Worm (Caenorhabditis elegans) whole organism, L4 larva: ENCODE data around the gene T23G5.3.
A peak's percentile ranks its signal among the peaks of the same experiment; 100 is the strongest.

Experiments used
- F26F4.8 ChIP-seq: fragments of 200-800 bp; sonication (Bioruptor generic); conservative IDR thresholded peaks from 2 replicates; pipeline ENCODE4 v1.3.6; 2022; ENCODE audit warnings: missing genetic modification characterization, missing compliant biosample characterization
- F37D6.2 ChIP-seq: sonication (generic microtip); optimal IDR thresholded peaks from 2 replicates; lab custom pipeline; 2016; ENCODE audit warnings: mild to moderate bottlenecking, missing genetic modification characterization, missing compliant biosample characterization
- F44E2.7 ChIP-seq: fragments of 200-800 bp; sonication (Bioruptor generic); IDR thresholded peaks from 2 replicates; pipeline ENCODE4 v2.1.2; 2022; ENCODE audit warnings: missing genetic modification characterization, missing compliant biosample characterization
- Y48G9A.11 ChIP-seq: fragments of 200-800 bp; sonication (Bioruptor generic); IDR thresholded peaks from 2 replicates; pipeline ENCODE4 v1.3.6; 2022; ENCODE audit warnings: missing genetic modification reagents, missing genetic modification characterization, missing compliant biosample characterization
- Y5F2A.4 ChIP-seq: fragments of 200-800 bp; sonication (Bioruptor generic); optimal IDR thresholded peaks from 2 replicates; lab custom pipeline; 2018; ENCODE audit warnings: mild to moderate bottlenecking, missing genetic modification characterization, missing compliant biosample characterization
- ZK546.5 ChIP-seq, 2 experiments: sonication (generic microtip); optimal IDR thresholded peaks; 2 replicates each; lab custom pipeline; 2017; ENCODE audit warnings: missing biosample characterization in 2 of 2, missing genetic modification characterization in 2 of 2
- aha-1 ChIP-seq: fragments of 150-350 bp; peaks from one replicate; lab custom pipeline; 2014; ENCODE audit warnings: missing biosample characterization, missing genetic modification characterization
- ceh-20 ChIP-seq: fragments of 200-800 bp; sonication (Bioruptor generic); IDR thresholded peaks from 2 replicates; pipeline ENCODE4 v1.3.6; 2022; ENCODE audit warnings: missing genetic modification reagents, missing genetic modification characterization, missing compliant biosample characterization
- ceh-32 ChIP-seq: sonication (generic microtip); optimal IDR thresholded peaks from 2 replicates; lab custom pipeline; 2016; ENCODE audit warnings: mild to moderate bottlenecking, missing genetic modification characterization, missing compliant biosample characterization; ENCODE audit not compliant: poor library complexity
- ceh-44 ChIP-seq: fragments of 200-800 bp; sonication (Bioruptor generic); IDR thresholded peaks from 2 replicates; pipeline ENCODE4 v1.3.6; 2022; ENCODE audit warnings: missing genetic modification reagents, missing genetic modification characterization, missing compliant biosample characterization
- ceh-62 ChIP-seq: sonication (generic microtip); optimal IDR thresholded peaks from 2 replicates; lab custom pipeline; 2017; ENCODE audit warnings: missing biosample characterization, missing genetic modification characterization
- ces-1 ChIP-seq: fragments of 150-350 bp; sonication (generic microtip); optimal IDR thresholded peaks from 4 replicates; lab custom pipeline; 2014; ENCODE audit warnings: missing biosample characterization, missing genetic modification reagents, missing genetic modification characterization
- ctbp-1 ChIP-seq: fragments of 200-800 bp; sonication (Bioruptor generic); IDR thresholded peaks from 2 replicates; pipeline ENCODE4 v1.3.6; 2022; ENCODE audit warnings: missing genetic modification reagents, missing genetic modification characterization, missing compliant biosample characterization
- daf-12 ChIP-seq: fragments of 150-350 bp; optimal IDR thresholded peaks from 2 replicates; lab custom pipeline; 2014; ENCODE audit warnings: missing biosample characterization, missing genetic modification reagents, missing genetic modification characterization
- daf-16 ChIP-seq, 3 experiments: sonication (generic microtip); optimal IDR thresholded peaks; 2 replicates each; lab custom pipeline; 2016 to 2017; ENCODE audit warnings: missing genetic modification characterization in 3 of 3, missing genetic modification reagents in 3 of 3, mild to moderate bottlenecking in 2 of 3, missing compliant biosample characterization in 2 of 3, missing biosample characterization in 1 of 3, moderate library complexity in 1 of 3
- dmd-8 ChIP-seq: fragments of 200-800 bp; sonication (Bioruptor generic); IDR thresholded peaks from 2 replicates; pipeline ENCODE4 v1.3.6; 2022; ENCODE audit warnings: missing genetic modification characterization, missing compliant biosample characterization
- duxl-1 ChIP-seq: sonication (generic microtip); optimal IDR thresholded peaks from 2 replicates; lab custom pipeline; 2016; ENCODE audit warnings: mild to moderate bottlenecking, missing genetic modification characterization, moderate library complexity, missing compliant biosample characterization; ENCODE audit not compliant: poor library complexity
- dve-1 ChIP-seq: sonication (generic microtip); optimal IDR thresholded peaks from 2 replicates; lab custom pipeline; 2017; ENCODE audit warnings: antibody characterized with exemption, mild to moderate bottlenecking, missing genetic modification characterization, missing compliant biosample characterization; ENCODE audit not compliant: insufficient read depth
- egl-27 ChIP-seq: sonication (generic microtip); optimal IDR thresholded peaks from 3 replicates; lab custom pipeline; 2017; ENCODE audit warnings: missing biosample characterization, missing genetic modification reagents, missing genetic modification characterization
- hif-1 ChIP-seq, 2 experiments: sonication (generic microtip); optimal IDR thresholded peaks; 2 replicates each; lab custom pipeline; 2016 to 2017; ENCODE audit warnings: missing compliant biosample characterization in 2 of 2, missing genetic modification characterization in 2 of 2, missing genetic modification reagents in 2 of 2, missing genotype in 2 of 2, mild to moderate bottlenecking in 1 of 2
- hmg-1.1 ChIP-seq: fragments of 200-800 bp; sonication (Bioruptor generic); IDR thresholded peaks from 2 replicates; pipeline ENCODE4 v1.3.6; 2022; ENCODE audit warnings: missing genetic modification reagents, missing genetic modification characterization, missing compliant biosample characterization
- jun-1 ChIP-seq: fragments of 150-350 bp; optimal IDR thresholded peaks from 2 replicates; lab custom pipeline; 2014; ENCODE audit warnings: missing biosample characterization, missing genetic modification reagents, missing genetic modification characterization
- lim-7 ChIP-seq: fragments of 200-800 bp; sonication (Bioruptor generic); IDR thresholded peaks from 2 replicates; pipeline ENCODE4 v1.3.6; 2022; ENCODE audit warnings: missing genetic modification characterization, missing compliant biosample characterization
- lin-13 ChIP-seq: fragments of 150-350 bp; optimal IDR thresholded peaks from 2 replicates; lab custom pipeline; 2014; ENCODE audit warnings: missing biosample characterization, missing genetic modification reagents, missing genetic modification characterization
- lin-38 ChIP-seq: fragments of 200-800 bp; sonication (Bioruptor generic); IDR thresholded peaks from 2 replicates; pipeline ENCODE4 v1.3.6; 2022; ENCODE audit warnings: missing genetic modification reagents, missing genetic modification characterization, missing compliant biosample characterization
- lin-39 ChIP-seq: fragments of 150-350 bp; optimal IDR thresholded peaks from 2 replicates; lab custom pipeline; 2014; ENCODE audit warnings: missing biosample characterization, missing genetic modification reagents, missing genetic modification characterization
- madf-9 ChIP-seq: fragments of 200-800 bp; sonication (Bioruptor generic); conservative IDR thresholded peaks from 2 replicates; pipeline ENCODE4 v1.3.6; 2022; ENCODE audit warnings: missing genetic modification reagents, missing genetic modification characterization, missing compliant biosample characterization
- mdl-1 ChIP-seq, 2 experiments: fragments of 150-350 bp in 1 of 2; sonication (generic microtip) in 1 of 2; optimal IDR thresholded peaks; 2 replicates each; lab custom pipeline; 2014 to 2017; ENCODE audit warnings: missing biosample characterization in 2 of 2, missing genetic modification characterization in 2 of 2
- mep-1 ChIP-seq: fragments of 150-350 bp; sonication (generic microtip); optimal IDR thresholded peaks from 3 replicates; lab custom pipeline; 2014; ENCODE audit warnings: missing biosample characterization, missing genetic modification characterization
- mxl-2 ChIP-seq: fragments of 200-800 bp; sonication (Bioruptor generic); conservative IDR thresholded peaks from 2 replicates; pipeline ENCODE4 v1.3.6; 2022; ENCODE audit warnings: missing genetic modification reagents, missing genetic modification characterization, missing compliant biosample characterization
- nhr-10 ChIP-seq: fragments of 150-350 bp; optimal IDR thresholded peaks from 2 replicates; lab custom pipeline; 2014; ENCODE audit warnings: missing biosample characterization, missing genetic modification characterization
- nhr-102 ChIP-seq: sonication (generic microtip); optimal IDR thresholded peaks from 2 replicates; lab custom pipeline; 2016; ENCODE audit warnings: mild to moderate bottlenecking, missing genetic modification characterization, moderate library complexity, missing compliant biosample characterization
- nhr-111 ChIP-seq: fragments of 200-800 bp; sonication (Bioruptor generic); optimal IDR thresholded peaks from 2 replicates; lab custom pipeline; 2018; ENCODE audit warnings: mild to moderate bottlenecking, missing genetic modification characterization, missing compliant biosample characterization
- nhr-25 ChIP-seq: sonication (generic microtip); optimal IDR thresholded peaks from 2 replicates; lab custom pipeline; 2017; ENCODE audit warnings: missing genetic modification characterization, mild to moderate bottlenecking, missing compliant biosample characterization, antibody characterized with exemption, moderate library complexity, borderline replicate concordance; ENCODE audit not compliant: insufficient read depth
- nhr-6 ChIP-seq: fragments of 150-350 bp; optimal IDR thresholded peaks from 2 replicates; lab custom pipeline; 2014; ENCODE audit warnings: missing biosample characterization, missing genetic modification characterization
- nhr-76 ChIP-seq: fragments of 150-350 bp; optimal IDR thresholded peaks from 2 replicates; lab custom pipeline; 2014; ENCODE audit warnings: missing biosample characterization, missing genetic modification characterization
- pqm-1 ChIP-seq: sonication (generic microtip); optimal IDR thresholded peaks from 2 replicates; lab custom pipeline; 2017; ENCODE audit warnings: missing biosample characterization, missing genetic modification characterization
- rbr-2 ChIP-seq: sonication (generic microtip); optimal IDR thresholded peaks from 2 replicates; lab custom pipeline; 2016; ENCODE audit warnings: missing genotype, missing genetic modification characterization, missing compliant biosample characterization
- sdz-12 ChIP-seq: fragments of 200-800 bp; sonication (Bioruptor generic); optimal IDR thresholded peaks from 2 replicates; lab custom pipeline; 2018; ENCODE audit warnings: mild to moderate bottlenecking, missing genetic modification characterization, missing compliant biosample characterization
- snpc-1.2 ChIP-seq: fragments of 200-800 bp; sonication (Bioruptor generic); IDR thresholded peaks from 2 replicates; pipeline ENCODE4 v1.3.6; 2022; ENCODE audit warnings: missing genetic modification reagents, missing genetic modification characterization, missing compliant biosample characterization
- snpc-4 ChIP-seq: fragments of 150-350 bp; optimal IDR thresholded peaks from 2 replicates; lab custom pipeline; 2014; ENCODE audit warnings: missing biosample characterization, missing genetic modification characterization
- spr-3 ChIP-seq: fragments of 200-800 bp; sonication (Bioruptor generic); optimal IDR thresholded peaks from 2 replicates; lab custom pipeline; 2018; ENCODE audit warnings: mild to moderate bottlenecking, missing genetic modification characterization, missing compliant biosample characterization
- tra-1 ChIP-seq: fragments of 200-800 bp; sonication (Bioruptor generic); IDR thresholded peaks from 2 replicates; pipeline ENCODE4 v1.3.6; 2022; ENCODE audit warnings: missing genetic modification reagents, missing genetic modification characterization, missing compliant biosample characterization
- unc-39 ChIP-seq: sonication (generic microtip); optimal IDR thresholded peaks from 2 replicates; lab custom pipeline; 2017; ENCODE audit warnings: missing biosample characterization, missing genetic modification characterization
- zfp-3 ChIP-seq: fragments of 200-800 bp; sonication (Bioruptor generic); conservative IDR thresholded peaks from 2 replicates; pipeline ENCODE4 v1.3.6; 2022; ENCODE audit warnings: missing genetic modification reagents, missing genetic modification characterization, missing compliant biosample characterization
- zip-2 ChIP-seq: fragments of 150-350 bp; optimal IDR thresholded peaks from 2 replicates; lab custom pipeline; 2014; ENCODE audit warnings: missing biosample characterization, missing genetic modification characterization
- ztf-11 ChIP-seq: fragments of 150-350 bp; optimal IDR thresholded peaks from 2 replicates; lab custom pipeline; 2014; ENCODE audit warnings: missing biosample characterization, missing genetic modification characterization

T23G5.3 gene

ce11 chrIII:9228190-9228589, 2.9 kb downstream of the T23G5.3 start (continued):
- peak; percentile 4 for TF ChIP-seq dve-1 (tag; lab: Kevin White, UChicago)
- TF ChIP-seq F44E2.7 = no peak
- TF ChIP-seq F37D6.2 = no peak
- no peak for TF ChIP-seq lin-39
- TF ChIP-seq ceh-62 (tag; lab: Kevin White, UChicago) = no peak
- TF ChIP-seq nhr-111 = no peak
- no peak for TF ChIP-seq F26F4.8 (GFP tag; lab: Robert Waterston, UW)
- no peak for TF ChIP-seq unc-39 (tag; lab: Kevin White, UChicago)
- TF ChIP-seq tra-1 = no peak
- no peak for TF ChIP-seq nhr-25 (tag; lab: Kevin White, UChicago)
- TF ChIP-seq ZK546.5 (tag; optimal IDR thresholded peaks at IDR 0.05; lab: Kevin White, UChicago) = no peak
- TF ChIP-seq ces-1 = no peak
- no peak for TF ChIP-seq aha-1 (tag; lab: Kevin White, UChicago)
- TF ChIP-seq Y5F2A.4 = no peak
- TF ChIP-seq daf-16 (GFP tag; optimal IDR thresholded peaks at IDR 0.05; lab: Kevin White, UChicago) = no peak
- peak; percentile 23 for TF ChIP-seq daf-16 (tag; optimal IDR thresholded peaks at IDR 0.05; lab: Kevin White, UChicago)
- no peak for TF ChIP-seq madf-9
- TF ChIP-seq ceh-32 = no peak
- no peak for TF ChIP-seq mdl-1 (tag; optimal IDR thresholded peaks at IDR 0.05; lab: Kevin White, UChicago)
- TF ChIP-seq zfp-3 = no peak
- TF ChIP-seq lin-13 = no peak
- TF ChIP-seq spr-3 (GFP tag; lab: Kevin White, UChicago) = no peak
- TF ChIP-seq dmd-8 = no peak
- peak; percentile 41 for TF ChIP-seq mep-1 (tag; lab: Kevin White, UChicago)
- no peak for TF ChIP-seq duxl-1 (tag; lab: Kevin White, UChicago)
- no peak for TF ChIP-seq nhr-102 (tag; lab: Kevin White, UChicago)
- no peak for TF ChIP-seq zip-2 (tag; lab: Kevin White, UChicago)
- no peak for TF ChIP-seq lim-7 (GFP tag; lab: Robert Waterston, UW)
- TF ChIP-seq pqm-1 (tag; lab: Kevin White, UChicago) = no peak
- TF ChIP-seq lin-38 = peak; percentile 76
- TF ChIP-seq hmg-1.1 = no peak

- TF ChIP-seq daf-16 (GFP tag; optimal IDR thresholded peaks at IDR 0.05; lab: Kevin White, UChicago) (no peak), daf-16 (tag; optimal IDR thresholded peaks at IDR 0.05; lab: Kevin White, UChicago) (no peak), snpc-1.2 (no peak), nhr-76 (tag; lab: Kevin White, UChicago) (no peak), ceh-44 (GFP tag; lab: Robert Waterston, UW) (no peak), egl-27 (tag; lab: Kevin White, UChicago) (no peak), ctbp-1 (GFP tag; lab: Robert Waterston, UW) (no peak)
Observed at ce11 chrIII:9224986-9225385, 6.1 kb downstream of the T23G5.3 start.

- no peak for TF ChIP-seq jun-1 (tag; lab: Kevin White, UChicago)
- TF ChIP-seq, all 104 proteins: peak for 0
Observed at ce11 chrIII:9215367-9215766, 15.7 kb downstream of the T23G5.3 start, which contains the start of gene npr-29. Gene npr-29 (minus strand): TSS chrIII:9215467.

- TF ChIP-seq nhr-6 (tag; lab: Kevin White, UChicago) = no peak
- TF ChIP-seq snpc-4 (tag; lab: Kevin White, UChicago) = no peak
- TF ChIP-seq hif-1 (tag; optimal IDR thresholded peaks at IDR 0.05; lab: Kevin White, UChicago) = no peak
- TF ChIP-seq ztf-11 (tag; lab: Kevin White, UChicago) = no peak
- no peak for TF ChIP-seq dmd-8
- no peak for TF ChIP-seq duxl-1 (tag; lab: Kevin White, UChicago)
- no peak for TF ChIP-seq sdz-12 (GFP tag; lab: Kevin White, UChicago)
- no peak for TF ChIP-seq daf-12 (tag; lab: Kevin White, UChicago)
- TF ChIP-seq zfp-3 = no peak
- no peak for TF ChIP-seq rbr-2 (tag; lab: Kevin White, UChicago)
- TF ChIP-seq F26F4.8 (GFP tag; lab: Robert Waterston, UW) = no peak
- no peak for TF ChIP-seq mxl-2 (GFP tag; lab: Robert Waterston, UW)
- TF ChIP-seq nhr-10 (tag; lab: Kevin White, UChicago) = no peak
- no peak for TF ChIP-seq ceh-20
- no peak for TF ChIP-seq Y48G9A.11 (GFP tag; lab: Robert Waterston, UW)
Observed at ce11 chrIII:9206185-9206584, 24.9 kb downstream of the T23G5.3 start, which contains the start of gene ZC84.1. Gene ZC84.1 (minus strand): TSS chrIII:9206285.
